Fruit fly (Drosophila melanogaster) ovary, adult (tissue): ENCODE results near the gene jdp.

ENCODE experiments used
- CG17801 ChIP-seq: fragments of 200-800 bp; optimal IDR thresholded peaks from 2 replicates; lab custom pipeline; 2019; ENCODE audit warnings: missing biosample characterization, mild to moderate bottlenecking, missing genetic modification characterization, moderate library complexity; ENCODE audit not compliant: partially characterized antibody

The jdp gene

dm6 chr3R:30536432-30536831 lies 9.6 kb upstream of the jdp start:
- no peak for TF ChIP-seq CG17801 (GFP tag; lab: Kevin White, UChicago)

dm6 chr3R:30534444-30534843 lies 7.6 kb upstream of the jdp start:
- no peak for TF ChIP-seq CG17801 (GFP tag; lab: Kevin White, UChicago)

dm6 chr3R:30531989-30532653 lies 5.3 kb upstream of the jdp start, which contains the start of gene tmod:
Gene tmod, plus strand, starts transcription at chr3R:30532607.
- peak; percentile 63 for TF ChIP-seq CG17801 (GFP tag; lab: Kevin White, UChicago)

dm6 chr3R:30531129-30531708 lies 4.4 kb upstream of the jdp start:
- TF ChIP-seq CG17801 (GFP tag; lab: Kevin White, UChicago) = no peak

- no peak for TF ChIP-seq CG17801 (GFP tag; lab: Kevin White, UChicago)
Measured at dm6 chr3R:30529570-30529969, 2.7 kb upstream of the jdp start.

- TF ChIP-seq CG17801 (GFP tag; lab: Kevin White, UChicago) = no peak
Measured at dm6 chr3R:30528692-30529305, 2.0 kb upstream of the jdp start.

dm6 chr3R:30525629-30526028 lies 1.2 kb downstream of the jdp start:
- no peak for TF ChIP-seq CG17801 (GFP tag; lab: Kevin White, UChicago)

- no peak for TF ChIP-seq CG17801 (GFP tag; lab: Kevin White, UChicago)
Measured at dm6 chr3R:30518274-30518873, 8.5 kb downstream of the jdp start.

dm6 chr3R:30514255-30514827 lies 12.5 kb downstream of the jdp start, which contains the start of the genes CG31524 and CG9698:
Gene CG31524, minus strand, starts transcription at chr3R:30514355.
Gene CG9698, plus strand, starts transcription at chr3R:30514777.
- no peak for TF ChIP-seq CG17801 (GFP tag; lab: Kevin White, UChicago)

- no peak for TF ChIP-seq CG17801 (GFP tag; lab: Kevin White, UChicago)
Measured at dm6 chr3R:30512114-30512513, 14.7 kb downstream of the jdp start, which contains the start of gene PH4alphaNE2. Gene PH4alphaNE2, minus strand, starts transcription at chr3R:30512214.

- no peak for TF ChIP-seq CG17801 (GFP tag; lab: Kevin White, UChicago)
Measured at dm6 chr3R:30507723-30508122, 19.1 kb downstream of the jdp start, which contains the start of gene CG34041. Gene CG34041, plus strand, starts transcription at chr3R:30508023.

- TF ChIP-seq CG17801 (GFP tag; lab: Kevin White, UChicago) = no peak
Measured at dm6 chr3R:30505561-30506037, 21.2 kb downstream of the jdp start, which contains the start of the genes PH4alphaSG1 and CG15539. Gene PH4alphaSG1, minus strand, starts transcription at chr3R:30505661. Gene CG15539, plus strand, starts transcription at chr3R:30505987.

dm6 chr3R:30503406-30503805 lies 23.4 kb downstream of the jdp start, which contains the start of gene CG31371:
Gene CG31371, minus strand, starts transcription at chr3R:30503506.
- TF ChIP-seq CG17801 (GFP tag; lab: Kevin White, UChicago) = no peak

dm6 chr3R:30501174-30501573 lies 25.7 kb downstream of the jdp start:
- TF ChIP-seq CG17801 (GFP tag; lab: Kevin White, UChicago) = no peak
